Fruit fly (Drosophila melanogaster) whole organism, embryonic: ENCODE data around the gene Vdup1.
A peak's percentile ranks its signal among the peaks of the same experiment; 100 is the strongest.

Experiments
- B-H1 ChIP-seq: fragments of 200-800 bp; sonication (Bioruptor generic); IDR thresholded peaks from 3 replicates; pipeline ENCODE4 v1.3.6; 2022; ENCODE audit warnings: missing biosample characterization, missing genetic modification characterization
- CG10267 ChIP-seq: fragments of 200-800 bp; sonication (Bioruptor generic); optimal IDR thresholded peaks from 2 replicates; lab custom pipeline; 2018; ENCODE audit warnings: missing biosample characterization, mild to moderate bottlenecking, missing genetic modification characterization, moderate library complexity
- CG10431 ChIP-seq: fragments of 200-800 bp; sonication (Bioruptor generic); optimal IDR thresholded peaks from 3 replicates; lab custom pipeline; 2018; ENCODE audit warnings: missing biosample characterization, mild to moderate bottlenecking, missing genetic modification characterization
- CG11398 ChIP-seq: fragments of 200-800 bp; sonication (Bioruptor generic); optimal IDR thresholded peaks from 2 replicates; lab custom pipeline; 2016; ENCODE audit warnings: missing biosample characterization, missing genetic modification characterization
- CG11456 ChIP-seq: fragments of 200-800 bp; sonication (Bioruptor generic); IDR thresholded peaks from 3 replicates; pipeline ENCODE4 v1.3.6; 2022; ENCODE audit warnings: missing biosample characterization, missing genetic modification characterization
- CG11560 ChIP-seq: fragments of 200-800 bp; sonication (Bioruptor generic); IDR thresholded peaks from 3 replicates; pipeline ENCODE4 v1.3.6; 2022; ENCODE audit warnings: missing biosample characterization, missing genetic modification characterization
- CG12236 ChIP-seq: fragments of 200-800 bp; sonication (Bioruptor generic); optimal IDR thresholded peaks from 2 replicates; lab custom pipeline; 2016; ENCODE audit warnings: missing biosample characterization, missing genetic modification characterization
- CG12299 ChIP-seq: fragments of 200-800 bp; sonication (Bioruptor generic); optimal IDR thresholded peaks from 2 replicates; lab custom pipeline; 2018; ENCODE audit warnings: missing biosample characterization, mild to moderate bottlenecking, missing genetic modification characterization
- CG13287 ChIP-seq: fragments of 200-800 bp; sonication (Bioruptor generic); IDR thresholded peaks from 2 replicates; pipeline ENCODE4 v1.3.6; 2022; ENCODE audit warnings: missing biosample characterization, missing genetic modification characterization; ENCODE audit not compliant: partially characterized antibody
- CG15514 ChIP-seq: fragments of 200-800 bp; sonication (Bioruptor generic); optimal IDR thresholded peaks from 3 replicates; lab custom pipeline; 2017; ENCODE audit warnings: missing biosample characterization, missing genetic modification characterization, mild to moderate bottlenecking, moderate library complexity, missing genetic modification reagents
- CG17186 ChIP-seq: fragments of 200-800 bp; sonication (Bioruptor generic); optimal IDR thresholded peaks from 3 replicates; lab custom pipeline; 2017; ENCODE audit warnings: missing biosample characterization, missing genetic modification reagents, missing genetic modification characterization
- CG17829 ChIP-seq: fragments of 200-800 bp; optimal IDR thresholded peaks from 2 replicates; lab custom pipeline; 2019; ENCODE audit warnings: missing biosample characterization, mild to moderate bottlenecking, missing genetic modification characterization, moderate library complexity
- CG30020 ChIP-seq: fragments of 200-800 bp; optimal IDR thresholded peaks from 2 replicates; lab custom pipeline; 2019; ENCODE audit warnings: missing biosample characterization, mild to moderate bottlenecking, missing genetic modification characterization, moderate library complexity
- CG33557 ChIP-seq: fragments of 200-800 bp; sonication (Bioruptor generic); optimal IDR thresholded peaks from 2 replicates; lab custom pipeline; 2019; ENCODE audit warnings: missing biosample characterization, mild to moderate bottlenecking, missing genetic modification characterization, moderate library complexity
- CG3995 ChIP-seq: fragments of 200-800 bp; sonication (Bioruptor generic); optimal IDR thresholded peaks from 3 replicates; lab custom pipeline; 2016; ENCODE audit warnings: missing biosample characterization, missing genetic modification characterization
- CHES-1-like ChIP-seq: fragments of 200-800 bp; sonication (Bioruptor generic); optimal IDR thresholded peaks from 2 replicates; lab custom pipeline; 2016; ENCODE audit warnings: missing biosample characterization, missing genetic modification characterization
- Dek ChIP-seq: fragments of 200-800 bp; sonication (Bioruptor generic); optimal IDR thresholded peaks from 3 replicates; lab custom pipeline; 2019; ENCODE audit warnings: missing biosample characterization, mild to moderate bottlenecking, missing genetic modification characterization, moderate library complexity
- Dfd ChIP-seq, 2 experiments: fragments of >200 bp; optimal IDR thresholded peaks; 2 replicates each; lab custom pipeline; 2017; ENCODE audit warnings: missing biosample characterization in 2 of 2, missing genetic modification characterization in 2 of 2
- Eip74EF ChIP-seq, 2 experiments: fragments of 200-800 bp in 1 of 2; fragments of >200 bp in 1 of 2; sonication (Bioruptor generic) in 1 of 2; optimal IDR thresholded peaks; 2 replicates each; lab custom pipeline; 2017 to 2019; ENCODE audit warnings: missing biosample characterization in 2 of 2, missing genetic modification characterization in 2 of 2, mild to moderate bottlenecking in 1 of 2, moderate library complexity in 1 of 2
- Ets97D ChIP-seq: fragments of 200-800 bp; sonication (Bioruptor generic); optimal IDR thresholded peaks from 3 replicates; lab custom pipeline; 2016; ENCODE audit warnings: missing biosample characterization, missing genetic modification characterization
- HmgZ ChIP-seq: fragments of 200-800 bp; sonication (Bioruptor generic); optimal IDR thresholded peaks from 2 replicates; lab custom pipeline; 2018; ENCODE audit warnings: missing biosample characterization, mild to moderate bottlenecking, missing genetic modification characterization
- Hmr ChIP-seq: fragments of 200-800 bp; sonication (Bioruptor generic); optimal IDR thresholded peaks from 3 replicates; lab custom pipeline; 2017; ENCODE audit warnings: mild to moderate bottlenecking, missing biosample characterization, missing genetic modification reagents, missing genetic modification characterization
- Hr39 ChIP-seq: fragments of >200 bp; optimal IDR thresholded peaks from 2 replicates; lab custom pipeline; 2017
- MBD-R2 ChIP-seq: fragments of 200-800 bp; sonication (Bioruptor generic); IDR thresholded peaks from 2 replicates; pipeline ENCODE4 v1.3.6; 2022; ENCODE audit warnings: missing biosample characterization, missing genetic modification characterization
- NFAT ChIP-seq: fragments of 200-800 bp; sonication (Bioruptor generic); IDR thresholded peaks from 2 replicates; pipeline ENCODE4 v1.3.6; 2022; ENCODE audit warnings: missing biosample characterization, missing genetic modification characterization
- Neu2 ChIP-seq: fragments of 200-800 bp; sonication (Bioruptor generic); optimal IDR thresholded peaks from 3 replicates; lab custom pipeline; 2016; ENCODE audit warnings: missing biosample characterization, missing genetic modification characterization, borderline replicate concordance
- Nf-YB ChIP-seq: fragments of 200-800 bp; sonication (Bioruptor generic); optimal IDR thresholded peaks from 3 replicates; lab custom pipeline; 2019; ENCODE audit warnings: missing biosample characterization, mild to moderate bottlenecking, missing genetic modification characterization, moderate library complexity
- Oaz ChIP-seq: fragments of 200-800 bp; sonication (Bioruptor generic); IDR thresholded peaks from 2 replicates; pipeline ENCODE4 v1.3.6; 2022; ENCODE audit warnings: missing biosample characterization, missing genetic modification characterization
- br ChIP-seq: fragments of >200 bp; optimal IDR thresholded peaks from 2 replicates; lab custom pipeline; 2017
- btn ChIP-seq: fragments of 200-800 bp; sonication (Bioruptor generic); optimal IDR thresholded peaks from 2 replicates; lab custom pipeline; 2016; ENCODE audit warnings: missing biosample characterization, missing genetic modification characterization
- chinmo ChIP-seq: fragments of 200-800 bp; sonication (Bioruptor generic); IDR thresholded peaks from 4 replicates; pipeline ENCODE4 v1.3.6; 2022; ENCODE audit warnings: missing biosample characterization, missing genetic modification characterization; ENCODE audit not compliant: partially characterized antibody
- ci ChIP-seq: fragments of 200-800 bp; sonication (Bioruptor generic); IDR thresholded peaks from 3 replicates; pipeline ENCODE4 v1.3.6; 2022; ENCODE audit warnings: missing biosample characterization, missing genetic modification characterization
- crp ChIP-seq, 2 experiments: fragments of 200-800 bp; sonication (Bioruptor generic); optimal IDR thresholded peaks; 2 replicates in 1 of 2; 3 replicates in 1 of 2; lab custom pipeline; 2017; ENCODE audit warnings: missing biosample characterization in 2 of 2, missing genetic modification characterization in 2 of 2, mild to moderate bottlenecking in 1 of 2, moderate library complexity in 1 of 2
- fd3F ChIP-seq: fragments of 200-800 bp; sonication (Bioruptor generic); optimal IDR thresholded peaks from 2 replicates; lab custom pipeline; 2018; ENCODE audit warnings: missing biosample characterization, mild to moderate bottlenecking, missing genetic modification characterization, moderate library complexity
- gem ChIP-seq: fragments of 200-800 bp; sonication (Bioruptor generic); optimal IDR thresholded peaks from 2 replicates; lab custom pipeline; 2019; ENCODE audit warnings: missing biosample characterization, mild to moderate bottlenecking, missing genetic modification characterization, moderate library complexity
- h ChIP-seq: fragments of >200 bp; optimal IDR thresholded peaks from 2 replicates; lab custom pipeline; 2017
- her ChIP-seq: fragments of 200-800 bp; sonication (Bioruptor generic); optimal IDR thresholded peaks from 2 replicates; lab custom pipeline; 2016; ENCODE audit warnings: missing biosample characterization, missing genetic modification characterization
- luna ChIP-seq: fragments of 200-800 bp; sonication (Bioruptor generic); optimal IDR thresholded peaks from 2 replicates; lab custom pipeline; 2016; ENCODE audit warnings: missing biosample characterization, missing genetic modification characterization
- mirr ChIP-seq: fragments of 200-800 bp; sonication (Bioruptor generic); optimal IDR thresholded peaks from 3 replicates; lab custom pipeline; 2018; ENCODE audit warnings: missing biosample characterization, mild to moderate bottlenecking, missing genetic modification characterization
- prd ChIP-seq, 3 experiments: fragments of >200 bp in 2 of 3; fragments of 200-800 bp in 1 of 3; sonication (Bioruptor generic) in 1 of 3; optimal IDR thresholded peaks in 2 of 3; IDR thresholded peaks in 1 of 3; 2 replicates in 2 of 3; 3 replicates in 1 of 3; pipeline versions ENCODE4 v1.3.6 to Lab custom; 2017 to 2022; ENCODE audit warnings: missing biosample characterization in 1 of 3, missing genetic modification characterization in 1 of 3
- pzg ChIP-seq: fragments of 200-800 bp; sonication (Bioruptor generic); optimal IDR thresholded peaks from 3 replicates; lab custom pipeline; 2018; ENCODE audit warnings: missing biosample characterization, mild to moderate bottlenecking, missing genetic modification characterization, moderate library complexity
- sc ChIP-seq, 3 experiments: fragments of >200 bp in 2 of 3; fragments of 200-800 bp in 1 of 3; sonication (Bioruptor generic) in 1 of 3; optimal IDR thresholded peaks; 2 replicates in 2 of 3; 3 replicates in 1 of 3; lab custom pipeline; 2017; ENCODE audit warnings: mild to moderate bottlenecking in 1 of 3, missing biosample characterization in 1 of 3, missing genetic modification characterization in 1 of 3, missing genetic modification reagents in 1 of 3
- shn ChIP-seq: fragments of 200-800 bp; sonication (Bioruptor generic); optimal IDR thresholded peaks from 3 replicates; lab custom pipeline; 2016; ENCODE audit warnings: missing biosample characterization, missing genetic modification characterization
- slp2 ChIP-seq: fragments of 200-800 bp; sonication (Bioruptor generic); optimal IDR thresholded peaks from 2 replicates; lab custom pipeline; 2016; ENCODE audit warnings: missing biosample characterization, missing genetic modification characterization
- sna ChIP-seq: fragments of 200-800 bp; sonication (Bioruptor generic); IDR thresholded peaks from 2 replicates; pipeline ENCODE4 v1.3.6; 2022; ENCODE audit warnings: missing biosample characterization, missing genetic modification characterization; ENCODE audit not compliant: partially characterized antibody
- so ChIP-seq: fragments of 200-800 bp; sonication (Bioruptor generic); IDR thresholded peaks from 3 replicates; pipeline ENCODE4 v1.3.6; 2022; ENCODE audit warnings: missing biosample characterization, missing genetic modification characterization
- stwl ChIP-seq: fragments of 200-800 bp; sonication (Bioruptor generic); optimal IDR thresholded peaks from 3 replicates; lab custom pipeline; 2018; ENCODE audit warnings: missing biosample characterization, mild to moderate bottlenecking, missing genetic modification characterization, moderate library complexity
- tup ChIP-seq: fragments of 200-800 bp; sonication (Bioruptor generic); optimal IDR thresholded peaks from 2 replicates; lab custom pipeline; 2016; ENCODE audit warnings: missing biosample characterization, mild to moderate bottlenecking, missing genetic modification characterization, moderate library complexity
- tx ChIP-seq: fragments of 200-800 bp; sonication (Bioruptor generic); optimal IDR thresholded peaks from 2 replicates; lab custom pipeline; 2016; ENCODE audit warnings: missing biosample characterization, missing genetic modification characterization
- zen2 ChIP-seq: fragments of 200-800 bp; sonication (Bioruptor generic); IDR thresholded peaks from 3 replicates; pipeline ENCODE4 v1.3.6; 2022; ENCODE audit warnings: missing biosample characterization, missing genetic modification characterization; ENCODE audit not compliant: partially characterized antibody
- zfh2 ChIP-seq: fragments of 200-800 bp; sonication (Bioruptor generic); optimal IDR thresholded peaks from 2 replicates; lab custom pipeline; 2016; ENCODE audit warnings: missing biosample characterization, missing genetic modification characterization

Vdup1 gene

DNA sequence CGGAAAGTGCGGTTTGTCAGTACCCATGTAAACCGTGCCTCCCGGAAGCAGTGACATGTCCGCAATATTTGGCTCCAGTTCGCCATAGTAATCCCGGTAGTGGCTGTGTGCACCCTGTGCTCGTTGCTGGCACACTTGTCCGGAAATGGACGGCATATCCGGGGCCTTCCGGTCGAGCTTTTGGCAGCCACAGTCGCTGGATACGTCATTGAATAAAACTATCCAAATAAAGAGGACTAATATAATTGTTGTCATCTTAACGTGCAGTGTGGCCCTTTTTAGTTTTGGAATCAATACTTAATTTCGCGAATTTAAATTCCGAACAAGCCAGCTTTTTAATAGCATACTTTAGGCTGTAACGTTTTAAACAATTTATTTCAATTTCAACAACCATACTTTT lies 2.8 kb downstream of the Vdup1 start, which contains the start of gene CG7049 (continued):
- TF ChIP-seq pzg (peak; percentile 50), NFAT (GFP tag; lab: Robert Waterston, UW) (no peak), Dfd (GFP tag; optimal IDR thresholded peaks at IDR 0.05; lab: Kevin White, UChicago) (no peak), CG17186 (GFP tag; lab: Kevin White, UChicago) (no peak), CG3995 (GFP tag; lab: Kevin White, UChicago) (peak; percentile 79), CG17829 (tag; lab: Kevin White, UChicago) (no peak), tup (GFP tag; lab: Kevin White, UChicago) (no peak), btn (GFP tag; lab: Kevin White, UChicago) (no peak), CG10267 (tag; lab: Kevin White, UChicago) (no peak), Hmr (GFP tag; lab: Kevin White, UChicago) (peak; percentile 10), so (GFP tag; lab: Robert Waterston, UW) (no peak), CG33557 (no peak), crp (GFP tag; optimal IDR thresholded peaks at IDR 0.05; lab: Kevin White, UChicago) (no peak), CG12236 (GFP tag; lab: Kevin White, UChicago) (no peak), sna (GFP tag; lab: Robert Waterston, UW) (no peak), HmgZ (tag; lab: Kevin White, UChicago) (peak; percentile 18), Dek (tag; lab: Kevin White, UChicago) (no peak), CG13287 (peak; percentile 59), Hr39 (lab: Kevin White, UChicago) (no peak), CHES-1-like (GFP tag; lab: Kevin White, UChicago) (peak; percentile 4), zen2 (GFP tag; lab: Robert Waterston, UW) (no peak), CG11560 (tag; lab: Robert Waterston, UW) (no peak), gem (tag; lab: Kevin White, UChicago) (no peak), br (no peak), Oaz (GFP tag; lab: Robert Waterston, UW) (no peak), h (lab: Kevin White, UChicago) (no peak), shn (no peak), slp2 (GFP tag; lab: Kevin White, UChicago) (no peak), luna (no peak), CG15514 (GFP tag; lab: Kevin White, UChicago) (peak; percentile 22), MBD-R2 (GFP tag; lab: Robert Waterston, UW) (peak; percentile 78), Neu2 (no peak), her (GFP tag; lab: Kevin White, UChicago) (no peak), CG30020 (tag; lab: Kevin White, UChicago) (no peak), B-H1 (GFP tag; lab: Robert Waterston, UW) (no peak), Eip74EF (GFP tag; optimal IDR thresholded peaks at IDR 0.05; lab: Kevin White, UChicago) (peak in 1 of 2 experiments; percentile 81), CG11398 (GFP tag; lab: Kevin White, UChicago) (no peak), sc (optimal IDR thresholded peaks at IDR 0.05; lab: Kevin White, UChicago) (no peak), sc (GFP tag; optimal IDR thresholded peaks at IDR 0.05; lab: Kevin White, UChicago) (no peak), prd (optimal IDR thresholded peaks at IDR 0.05; lab: Kevin White, UChicago) (no peak), prd (GFP tag; IDR thresholded peaks at IDR 0.05; lab: Robert Waterston, UW) (no peak), zfh2 (GFP tag; lab: Kevin White, UChicago) (no peak), fd3F (GFP tag; lab: Kevin White, UChicago) (no peak), ci (GFP tag; lab: Robert Waterston, UW) (no peak), CG10431 (GFP tag; lab: Kevin White, UChicago) (no peak), mirr (GFP tag; lab: Kevin White, UChicago) (no peak), Ets97D (GFP tag; lab: Kevin White, UChicago) (peak; percentile 43), stwl (tag; lab: Kevin White, UChicago) (peak; percentile 29), CG11456 (GFP tag; lab: Robert Waterston, UW) (no peak), Nf-YB (no peak), CG12299 (tag; lab: Kevin White, UChicago) (no peak), chinmo (GFP tag; lab: Robert Waterston, UW) (0 out of 4 replicates have a peak, but pooled peaks have one; percentile 35), tx (GFP tag; lab: Kevin White, UChicago) (no peak)
